Worm (Caenorhabditis elegans) whole organism, L4 larva: ENCODE measurements around the gene srh-222.

ENCODE experiments used
- ceh-82 ChIP-seq: sonication (generic microtip); optimal IDR thresholded peaks from 2 replicates; lab custom pipeline; 2017; ENCODE audit warnings: missing biosample characterization, missing genetic modification characterization
- daf-12 ChIP-seq: fragments of 150-350 bp; optimal IDR thresholded peaks from 2 replicates; lab custom pipeline; 2014; ENCODE audit warnings: missing biosample characterization, missing genetic modification reagents, missing genetic modification characterization
- dmd-6 ChIP-seq: fragments of 200-800 bp; sonication (Bioruptor generic); IDR thresholded peaks from 2 replicates; pipeline ENCODE4 v1.3.6; 2022; ENCODE audit warnings: missing genetic modification reagents, missing genetic modification characterization, missing compliant biosample characterization
- fos-1 ChIP-seq: fragments of 150-350 bp; optimal IDR thresholded peaks from 2 replicates; lab custom pipeline; 2014; ENCODE audit warnings: missing biosample characterization, missing genetic modification characterization
- jun-1 ChIP-seq: fragments of 150-350 bp; optimal IDR thresholded peaks from 2 replicates; lab custom pipeline; 2014; ENCODE audit warnings: missing biosample characterization, missing genetic modification reagents, missing genetic modification characterization
- lin-13 ChIP-seq: fragments of 150-350 bp; optimal IDR thresholded peaks from 2 replicates; lab custom pipeline; 2014; ENCODE audit warnings: missing biosample characterization, missing genetic modification reagents, missing genetic modification characterization
- lin-29 ChIP-seq: fragments of 200-800 bp; sonication (Bioruptor generic); IDR thresholded peaks from 2 replicates; pipeline ENCODE4 v1.3.6; 2022; ENCODE audit warnings: missing genetic modification reagents, missing genetic modification characterization, missing compliant biosample characterization
- lin-39 ChIP-seq: fragments of 150-350 bp; optimal IDR thresholded peaks from 2 replicates; lab custom pipeline; 2014; ENCODE audit warnings: missing biosample characterization, missing genetic modification reagents, missing genetic modification characterization
- mes-2 ChIP-seq: sonication (generic microtip); optimal IDR thresholded peaks from 2 replicates; lab custom pipeline; 2016; ENCODE audit warnings: missing genotype, mild to moderate bottlenecking, missing genetic modification characterization, missing compliant biosample characterization; ENCODE audit not compliant: poor library complexity, severe bottlenecking
- pqm-1 ChIP-seq: sonication (generic microtip); optimal IDR thresholded peaks from 2 replicates; lab custom pipeline; 2017; ENCODE audit warnings: missing biosample characterization, missing genetic modification characterization
- snpc-1.2 ChIP-seq: fragments of 200-800 bp; sonication (Bioruptor generic); IDR thresholded peaks from 2 replicates; pipeline ENCODE4 v1.3.6; 2022; ENCODE audit warnings: missing genetic modification reagents, missing genetic modification characterization, missing compliant biosample characterization

- TF ChIP-seq mes-2, result no peak
- TF ChIP-seq dmd-6, result no peak
- no peak for TF ChIP-seq snpc-1.2
- no peak for TF ChIP-seq jun-1 (tag; lab: Kevin White, UChicago)
- TF ChIP-seq lin-29, result no peak
- TF ChIP-seq lin-39, result no peak
- TF ChIP-seq fos-1, result no peak
- TF ChIP-seq daf-12 (tag; lab: Kevin White, UChicago), result no peak
- no peak for TF ChIP-seq lin-13 (GFP tag; lab: Kevin White, UChicago)
- TF ChIP-seq ceh-82 (tag; lab: Kevin White, UChicago), result no peak
- no peak for TF ChIP-seq pqm-1 (tag; lab: Kevin White, UChicago)
Measured at ce11 chrIV:3943003-3943402, 36.6 kb upstream of the srh-222 start, which contains the start of gene Y46C8AL.11.
